Fruit fly (Drosophila melanogaster) whole organism, embryonic: ENCODE data around the gene CG3919.

ENCODE experiments used
- CG32532 ChIP-seq: fragments of 200-800 bp; sonication (Bioruptor generic); IDR thresholded peaks from 2 replicates; pipeline ENCODE4 v1.3.6; 2022; ENCODE audit warnings: missing biosample characterization, missing genetic modification characterization
- D ChIP-seq, 2 experiments: fragments of 200-800 bp in 1 of 2; fragments of >200 bp in 1 of 2; sonication (Bioruptor generic) in 1 of 2; optimal IDR thresholded peaks; 2 replicates in 1 of 2; 3 replicates in 1 of 2; lab custom pipeline; 2017; ENCODE audit warnings: mild to moderate bottlenecking in 1 of 2, missing biosample characterization in 1 of 2, missing genetic modification characterization in 1 of 2, missing genetic modification reagents in 1 of 2
- Eip74EF ChIP-seq, 2 experiments: fragments of 200-800 bp in 1 of 2; fragments of >200 bp in 1 of 2; sonication (Bioruptor generic) in 1 of 2; optimal IDR thresholded peaks; 2 replicates each; lab custom pipeline; 2017 to 2019; ENCODE audit warnings: missing biosample characterization in 2 of 2, missing genetic modification characterization in 2 of 2, mild to moderate bottlenecking in 1 of 2, moderate library complexity in 1 of 2
- Oli ChIP-seq: fragments of 200-800 bp; sonication (Bioruptor generic); optimal IDR thresholded peaks from 2 replicates; lab custom pipeline; 2018; ENCODE audit warnings: missing biosample characterization, mild to moderate bottlenecking, missing genetic modification characterization, moderate library complexity
- al ChIP-seq: fragments of 200-800 bp; sonication (Bioruptor generic); IDR thresholded peaks from 2 replicates; pipeline ENCODE4 v1.3.6; 2022; ENCODE audit warnings: missing biosample characterization, missing genetic modification characterization
- kah ChIP-seq: fragments of 200-800 bp; sonication (Bioruptor generic); optimal IDR thresholded peaks from 2 replicates; lab custom pipeline; 2018; ENCODE audit warnings: missing biosample characterization, mild to moderate bottlenecking, missing genetic modification characterization
- usp ChIP-seq: fragments of >200 bp; optimal IDR thresholded peaks from 2 replicates; lab custom pipeline; 2017; ENCODE audit warnings: missing biosample characterization, missing genetic modification characterization

dm6 chr3L:14399873-14400272, 10.6 kb upstream of the CG3919 start:
- TF ChIP-seq Eip74EF (GFP tag; optimal IDR thresholded peaks at IDR 0.05; lab: Kevin White, UChicago) (no peak), kah (no peak), al (GFP tag; lab: Robert Waterston, UW) (no peak), usp (GFP tag; lab: Kevin White, UChicago) (no peak), D (optimal IDR thresholded peaks at IDR 0.05; lab: Kevin White, UChicago) (no peak), D (GFP tag; optimal IDR thresholded peaks at IDR 0.05; lab: Kevin White, UChicago) (no peak), Oli (tag; lab: Kevin White, UChicago) (no peak), CG32532 (no peak)
